Fruit fly (Drosophila melanogaster) whole organism: ENCODE data around the gene nAChRalpha4.

Experiments used
- CG8478 ChIP-seq: fragments of >200 bp; optimal IDR thresholded peaks from 2 replicates; lab custom pipeline; 2018; ENCODE audit warnings: inconsistent platforms
- Dll ChIP-seq: fragments of >200 bp; optimal IDR thresholded peaks from 2 replicates; lab custom pipeline; 2017
- EcR ChIP-seq, 2 experiments: fragments of >200 bp; optimal IDR thresholded peaks; 2 replicates each; lab custom pipeline; 2017; ENCODE audit warnings: missing biosample characterization in 2 of 2, missing genetic modification characterization in 2 of 2, missing genetic modification reagents in 2 of 2
- pan ChIP-seq: fragments of >200 bp; optimal IDR thresholded peaks from 2 replicates; lab custom pipeline; 2017
- psq ChIP-seq: fragments of >200 bp; optimal IDR thresholded peaks from 2 replicates; lab custom pipeline; 2017
- usp ChIP-seq: fragments of >200 bp; optimal IDR thresholded peaks from 2 replicates; lab custom pipeline; 2017; ENCODE audit warnings: missing biosample characterization, missing genetic modification characterization, mixed read lengths

Gene nAChRalpha4

dm6 chr3L:23336557-23336956 lies 130.1 kb downstream of the nAChRalpha4 start:
- TF ChIP-seq pan = no peak
- no peak for TF ChIP-seq psq
- TF ChIP-seq EcR (GFP tag; optimal IDR thresholded peaks at IDR 0.05; lab: Kevin White, UChicago) = no peak
- TF ChIP-seq CG8478 = no peak
- no peak for TF ChIP-seq Dll (lab: Kevin White, UChicago)
- TF ChIP-seq usp (GFP tag; lab: Kevin White, UChicago) = no peak
